Fruit fly (Drosophila melanogaster) whole organism, embryonic: ENCODE measurements around the gene RpS2.

ENCODE experiments used
- Atf-2 ChIP-seq: fragments of 200-800 bp; sonication (Bioruptor generic); optimal IDR thresholded peaks from 2 replicates; lab custom pipeline; 2016; ENCODE audit warnings: missing biosample characterization, missing genetic modification characterization
- Atf3 ChIP-seq: fragments of 200-800 bp; sonication (Bioruptor generic); optimal IDR thresholded peaks from 3 replicates; lab custom pipeline; 2016; ENCODE audit warnings: missing biosample characterization, missing genetic modification characterization
- Atf6 ChIP-seq: fragments of 200-800 bp; sonication (Bioruptor generic); IDR thresholded peaks from 2 replicates; pipeline ENCODE4 v1.3.6; 2022; ENCODE audit warnings: missing biosample characterization, missing genetic modification characterization
- Bdp1 ChIP-seq: fragments of 200-800 bp; sonication (Bioruptor generic); optimal IDR thresholded peaks from 3 replicates; lab custom pipeline; 2016; ENCODE audit warnings: missing biosample characterization, missing genetic modification characterization
- CG1024 ChIP-seq: fragments of 200-800 bp; sonication (Bioruptor generic); IDR thresholded peaks from 2 replicates; pipeline ENCODE4 v1.3.6; 2022; ENCODE audit warnings: missing biosample characterization, missing genetic modification characterization
- CG11398 ChIP-seq: fragments of 200-800 bp; sonication (Bioruptor generic); optimal IDR thresholded peaks from 2 replicates; lab custom pipeline; 2016; ENCODE audit warnings: missing biosample characterization, missing genetic modification characterization
- CG11560 ChIP-seq: fragments of 200-800 bp; sonication (Bioruptor generic); IDR thresholded peaks from 3 replicates; pipeline ENCODE4 v1.3.6; 2022; ENCODE audit warnings: missing biosample characterization, missing genetic modification characterization
- CG12391 ChIP-seq: fragments of 200-800 bp; sonication (Bioruptor generic); optimal IDR thresholded peaks from 3 replicates; lab custom pipeline; 2018; ENCODE audit warnings: missing biosample characterization, mild to moderate bottlenecking, missing genetic modification characterization, moderate library complexity
- CG13894 ChIP-seq: fragments of 200-800 bp; sonication (Bioruptor generic); optimal IDR thresholded peaks from 3 replicates; lab custom pipeline; 2018; ENCODE audit warnings: missing biosample characterization, mild to moderate bottlenecking, missing genetic modification characterization, moderate library complexity
- CG17328 ChIP-seq: fragments of 200-800 bp; sonication (Bioruptor generic); IDR thresholded peaks from 2 replicates; pipeline ENCODE4 v1.3.6; 2022; ENCODE audit warnings: missing biosample characterization, missing genetic modification characterization
- CG18619 ChIP-seq: fragments of 200-800 bp; sonication (Bioruptor generic); optimal IDR thresholded peaks from 3 replicates; lab custom pipeline; 2017; ENCODE audit warnings: missing biosample characterization, mild to moderate bottlenecking, missing genetic modification characterization
- CG3726 ChIP-seq: fragments of 200-800 bp; sonication (Bioruptor generic); IDR thresholded peaks from 3 replicates; pipeline ENCODE4, ENCODE4 v1.3.6; 2022; ENCODE audit warnings: missing biosample characterization, missing genetic modification characterization
- CG5953 ChIP-seq: fragments of 200-800 bp; sonication (Bioruptor generic); IDR thresholded peaks from 2 replicates; pipeline ENCODE4 v1.3.6; 2022; ENCODE audit warnings: missing biosample characterization, missing genetic modification characterization
- CG6813 ChIP-seq: fragments of 200-800 bp; sonication (Bioruptor generic); optimal IDR thresholded peaks from 2 replicates; lab custom pipeline; 2017; ENCODE audit warnings: missing biosample characterization, missing genetic modification characterization, mild to moderate bottlenecking, moderate library complexity, missing genetic modification reagents
- CG7745 ChIP-seq: fragments of 200-800 bp; sonication (Bioruptor generic); optimal IDR thresholded peaks from 2 replicates; lab custom pipeline; 2018; ENCODE audit warnings: missing biosample characterization, mild to moderate bottlenecking, missing genetic modification characterization, moderate library complexity
- CG7839 ChIP-seq: fragments of 200-800 bp; sonication (Bioruptor generic); optimal IDR thresholded peaks from 3 replicates; lab custom pipeline; 2018; ENCODE audit warnings: missing biosample characterization, mild to moderate bottlenecking, missing genetic modification characterization, moderate library complexity
- CG8388 ChIP-seq: fragments of 200-800 bp; sonication (Bioruptor generic); optimal IDR thresholded peaks from 2 replicates; lab custom pipeline; 2019; ENCODE audit warnings: missing biosample characterization, mild to moderate bottlenecking, missing genetic modification characterization, moderate library complexity
- Dad ChIP-seq: fragments of 200-800 bp; sonication (Bioruptor generic); optimal IDR thresholded peaks from 3 replicates; lab custom pipeline; 2016; ENCODE audit warnings: missing biosample characterization, missing genetic modification characterization
- Doc2 ChIP-seq: fragments of 200-800 bp; sonication (Bioruptor generic); IDR thresholded peaks from 2 replicates; pipeline ENCODE4 v1.3.6; 2022; ENCODE audit warnings: missing biosample characterization, missing genetic modification characterization
- E2f1 ChIP-seq: fragments of 200-800 bp; sonication (Bioruptor generic); IDR thresholded peaks from 2 replicates; pipeline ENCODE4 v1.3.6; 2022; ENCODE audit warnings: missing biosample characterization, missing genetic modification characterization
- ERR ChIP-seq: fragments of 200-800 bp; sonication (Bioruptor generic); optimal IDR thresholded peaks from 2 replicates; lab custom pipeline; 2016; ENCODE audit warnings: missing biosample characterization, missing genetic modification characterization
- HLH3B ChIP-seq: fragments of 200-800 bp; sonication (Bioruptor generic); IDR thresholded peaks from 2 replicates; pipeline ENCODE4 v1.3.6; 2022; ENCODE audit warnings: missing biosample characterization, missing genetic modification characterization
- Hr78 ChIP-seq, 2 experiments: fragments of 200-800 bp in 1 of 2; fragments of >200 bp in 1 of 2; sonication (Bioruptor generic) in 1 of 2; optimal IDR thresholded peaks; 2 replicates each; lab custom pipeline; 2017 to 2019; ENCODE audit warnings: missing biosample characterization in 2 of 2, missing genetic modification characterization in 2 of 2, mild to moderate bottlenecking in 1 of 2, moderate library complexity in 1 of 2
- Lpt ChIP-seq: fragments of >200 bp; optimal IDR thresholded peaks from 2 replicates; lab custom pipeline; 2018; ENCODE audit warnings: missing biosample characterization, missing genetic modification characterization
- Optix ChIP-seq: fragments of 200-800 bp; sonication (Bioruptor generic); IDR thresholded peaks from 3 replicates; pipeline ENCODE4 v1.3.6; 2022; ENCODE audit warnings: missing biosample characterization, missing genetic modification characterization
- Pdp1 ChIP-seq, 2 experiments: fragments of 200-800 bp; sonication (Bioruptor generic); optimal IDR thresholded peaks; 3 replicates each; lab custom pipeline; 2016; ENCODE audit warnings: missing biosample characterization in 2 of 2, missing genetic modification characterization in 2 of 2, mild to moderate bottlenecking in 1 of 2, moderate library complexity in 1 of 2
- Ptx1 ChIP-seq: fragments of 200-800 bp; sonication (Bioruptor generic); IDR thresholded peaks from 2 replicates; pipeline ENCODE4 v1.3.6; 2022; ENCODE audit warnings: missing biosample characterization, missing genetic modification characterization
- Tbp ChIP-seq: fragments of >200 bp; optimal IDR thresholded peaks from 2 replicates; lab custom pipeline; 2018; ENCODE audit warnings: missing biosample characterization, missing genetic modification characterization
- aop ChIP-seq: fragments of 200-800 bp; sonication (Bioruptor generic); IDR thresholded peaks from 2 replicates; pipeline ENCODE4 v1.3.6; 2022; ENCODE audit warnings: missing biosample characterization, missing genetic modification characterization
- ash1 ChIP-seq: fragments of 200-800 bp; sonication (Bioruptor generic); optimal IDR thresholded peaks from 2 replicates; lab custom pipeline; 2018; ENCODE audit warnings: missing biosample characterization, mild to moderate bottlenecking, missing genetic modification characterization
- crp ChIP-seq, 2 experiments: fragments of 200-800 bp; sonication (Bioruptor generic); optimal IDR thresholded peaks; 2 replicates in 1 of 2; 3 replicates in 1 of 2; lab custom pipeline; 2017; ENCODE audit warnings: missing biosample characterization in 2 of 2, missing genetic modification characterization in 2 of 2, mild to moderate bottlenecking in 1 of 2, moderate library complexity in 1 of 2
- dati ChIP-seq: fragments of 200-800 bp; sonication (Bioruptor generic); IDR thresholded peaks from 2 replicates; pipeline ENCODE4 v1.3.6; 2022; ENCODE audit warnings: missing biosample characterization, missing genetic modification characterization
- dm ChIP-seq: fragments of 200-800 bp; sonication (Bioruptor generic); optimal IDR thresholded peaks from 3 replicates; lab custom pipeline; 2016; ENCODE audit warnings: missing biosample characterization, missing genetic modification characterization
- ftz-f1 ChIP-seq: fragments of 200-800 bp; sonication (Bioruptor generic); optimal IDR thresholded peaks from 2 replicates; lab custom pipeline; 2016; ENCODE audit warnings: missing biosample characterization, missing genetic modification characterization
- gcm2 ChIP-seq: fragments of 200-800 bp; sonication (Bioruptor generic); optimal IDR thresholded peaks from 2 replicates; lab custom pipeline; 2016; ENCODE audit warnings: missing biosample characterization, missing genetic modification characterization
- grau ChIP-seq: fragments of 200-800 bp; optimal IDR thresholded peaks from 3 replicates; lab custom pipeline; 2019; ENCODE audit warnings: missing biosample characterization, mild to moderate bottlenecking, missing genetic modification characterization, moderate library complexity
- ham ChIP-seq: fragments of 200-800 bp; sonication (Bioruptor generic); IDR thresholded peaks from 2 replicates; pipeline ENCODE4 v1.3.6; 2022; ENCODE audit warnings: missing biosample characterization, missing genetic modification characterization
- mirr ChIP-seq: fragments of 200-800 bp; sonication (Bioruptor generic); optimal IDR thresholded peaks from 3 replicates; lab custom pipeline; 2018; ENCODE audit warnings: missing biosample characterization, mild to moderate bottlenecking, missing genetic modification characterization
- p53 ChIP-seq: fragments of 200-800 bp; sonication (Bioruptor generic); optimal IDR thresholded peaks from 2 replicates; lab custom pipeline; 2016; ENCODE audit warnings: missing biosample characterization, missing genetic modification characterization
- peb ChIP-seq: fragments of 200-800 bp; sonication (Bioruptor generic); IDR thresholded peaks from 2 replicates; pipeline ENCODE4 v1.3.6; 2022; ENCODE audit warnings: missing biosample characterization, missing genetic modification characterization
- pros ChIP-seq: fragments of 200-800 bp; sonication (Bioruptor generic); optimal IDR thresholded peaks from 3 replicates; lab custom pipeline; 2019; ENCODE audit warnings: missing biosample characterization, mild to moderate bottlenecking, missing genetic modification characterization, moderate library complexity
- pzg ChIP-seq: fragments of 200-800 bp; sonication (Bioruptor generic); optimal IDR thresholded peaks from 3 replicates; lab custom pipeline; 2018; ENCODE audit warnings: missing biosample characterization, mild to moderate bottlenecking, missing genetic modification characterization, moderate library complexity
- sens-2 ChIP-seq: fragments of 200-800 bp; sonication (Bioruptor generic); IDR thresholded peaks from 2 replicates; pipeline ENCODE4 v1.3.6; 2022; ENCODE audit warnings: missing biosample characterization, missing genetic modification characterization
- shn ChIP-seq: fragments of 200-800 bp; sonication (Bioruptor generic); optimal IDR thresholded peaks from 3 replicates; lab custom pipeline; 2016; ENCODE audit warnings: missing biosample characterization, missing genetic modification characterization
- slou ChIP-seq: fragments of 200-800 bp; sonication (Bioruptor generic); optimal IDR thresholded peaks from 3 replicates; lab custom pipeline; 2016; ENCODE audit warnings: missing biosample characterization, missing genetic modification characterization
- sqz ChIP-seq: fragments of 200-800 bp; sonication (Bioruptor generic); optimal IDR thresholded peaks from 3 replicates; lab custom pipeline; 2018; ENCODE audit warnings: missing biosample characterization, mild to moderate bottlenecking, missing genetic modification characterization
- stwl ChIP-seq: fragments of 200-800 bp; sonication (Bioruptor generic); optimal IDR thresholded peaks from 3 replicates; lab custom pipeline; 2018; ENCODE audit warnings: missing biosample characterization, mild to moderate bottlenecking, missing genetic modification characterization, moderate library complexity
- tap ChIP-seq: fragments of 200-800 bp; optimal IDR thresholded peaks from 3 replicates; lab custom pipeline; 2019; ENCODE audit warnings: missing biosample characterization, mild to moderate bottlenecking, missing genetic modification characterization, moderate library complexity
- trem ChIP-seq: fragments of 200-800 bp; optimal IDR thresholded peaks from 3 replicates; lab custom pipeline; 2019; ENCODE audit warnings: missing biosample characterization, mild to moderate bottlenecking, missing genetic modification characterization, moderate library complexity
- twi ChIP-seq: fragments of 200-800 bp; optimal IDR thresholded peaks from 2 replicates; lab custom pipeline; 2019; ENCODE audit warnings: missing biosample characterization, mild to moderate bottlenecking, missing genetic modification characterization, moderate library complexity
- unpg ChIP-seq: fragments of 200-800 bp; sonication (Bioruptor generic); optimal IDR thresholded peaks from 3 replicates; lab custom pipeline; 2018; ENCODE audit warnings: missing biosample characterization, mild to moderate bottlenecking, missing genetic modification characterization, moderate library complexity
- vvl ChIP-seq: fragments of 200-800 bp; sonication (Bioruptor generic); IDR thresholded peaks from 2 replicates; pipeline ENCODE4 v1.3.6; 2022; ENCODE audit warnings: missing biosample characterization, missing genetic modification characterization

The RpS2 gene

DNA sequence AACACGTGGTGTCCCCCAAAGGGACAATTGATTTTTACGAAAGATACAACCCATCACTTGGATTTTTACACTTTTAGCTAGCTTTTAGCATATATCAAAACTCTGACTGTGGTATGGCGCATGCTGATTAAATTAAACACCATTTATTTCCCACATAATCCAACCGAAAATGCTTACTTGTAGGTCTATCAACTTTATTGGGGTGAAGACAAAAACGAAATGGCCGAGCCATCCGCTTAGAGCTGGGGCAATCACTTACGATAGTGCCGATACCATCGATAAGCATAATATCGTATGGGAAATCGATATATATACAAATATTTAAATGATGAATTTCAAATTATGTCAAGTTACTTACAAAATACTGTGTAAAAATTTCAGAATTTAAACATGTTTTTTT, at the start of gene RpS2:
TSS of gene RpS2 (minus strand) at position 257 of the 400 bp plus-strand sequence.
- TF ChIP-seq CG12391 (tag; lab: Kevin White, UChicago) (peak; percentile 65), Hr78 (GFP tag; optimal IDR thresholded peaks at IDR 0.05; lab: Kevin White, UChicago) (no peak), dati (GFP tag; lab: Robert Waterston, UW) (no peak), Atf6 (peak; percentile 46; the same call in 1 of the 2 replicates), Atf-2 (no peak), CG18619 (GFP tag; lab: Kevin White, UChicago) (peak; percentile 47), CG1024 (GFP tag; lab: Robert Waterston, UW) (no peak), HLH3B (GFP tag; lab: Robert Waterston, UW) (0 out of 2 replicates have a peak, but pooled peaks have one; percentile 17), dm (GFP tag; lab: Kevin White, UChicago) (peak; percentile 92), ash1 (GFP tag; lab: Kevin White, UChicago) (no peak), Bdp1 (GFP tag; lab: Kevin White, UChicago) (no peak), CG7745 (no peak), slou (GFP tag; lab: Kevin White, UChicago) (peak; percentile 28), tap (tag; lab: Kevin White, UChicago) (no peak), Optix (GFP tag; lab: Robert Waterston, UW) (no peak), twi (tag; lab: Kevin White, UChicago) (no peak), sens-2 (no peak), gcm2 (GFP tag; lab: Kevin White, UChicago) (no peak), E2f1 (GFP tag; lab: Robert Waterston, UW) (no peak), peb (GFP tag; lab: Robert Waterston, UW) (no peak), shn (GFP tag; lab: Kevin White, UChicago) (no peak), CG13894 (tag; lab: Kevin White, UChicago) (peak; percentile 69), unpg (peak; percentile 51), stwl (tag; lab: Kevin White, UChicago) (peak; percentile 66), ERR (GFP tag; lab: Kevin White, UChicago) (no peak), CG17328 (GFP tag; lab: Robert Waterston, UW) (peak; percentile 60), ham (GFP tag; lab: Robert Waterston, UW) (no peak), trem (tag; lab: Kevin White, UChicago) (no peak), CG6813 (GFP tag; lab: Kevin White, UChicago) (no peak), Doc2 (GFP tag; lab: Robert Waterston, UW) (no peak), Atf3 (no peak), CG7839 (peak; percentile 38), Tbp (GFP tag; lab: Kevin White, UChicago) (no peak), vvl (GFP tag; lab: Robert Waterston, UW) (peak; percentile 69), sqz (GFP tag; lab: Kevin White, UChicago) (peak; percentile 46), Pdp1 (GFP tag; optimal IDR thresholded peaks at IDR 0.05; lab: Kevin White, UChicago) (peak in 1 of 2 experiments; percentile 56), CG5953 (GFP tag; lab: Robert Waterston, UW) (no peak), Lpt (no peak), p53 (no peak), mirr (GFP tag; lab: Kevin White, UChicago) (peak; percentile 54), CG11398 (GFP tag; lab: Kevin White, UChicago) (peak; percentile 21), CG8388 (GFP tag; lab: Kevin White, UChicago) (peak; percentile 5), CG11560 (tag; lab: Robert Waterston, UW) (no peak), Ptx1 (GFP tag; lab: Robert Waterston, UW) (no peak), aop (GFP tag; lab: Robert Waterston, UW) (no peak), grau (tag; lab: Kevin White, UChicago) (no peak), pros (GFP tag; lab: Kevin White, UChicago) (no peak), crp (GFP tag; optimal IDR thresholded peaks at IDR 0.05; lab: Kevin White, UChicago) (peak in 1 of 2 experiments; percentile 61), ftz-f1 (GFP tag; lab: Kevin White, UChicago) (peak; percentile 12), pzg (GFP tag; lab: Kevin White, UChicago) (peak; percentile 81), CG3726 (GFP tag; lab: Robert Waterston, UW) (no peak), Dad (GFP tag; lab: Kevin White, UChicago) (peak; percentile 5)
